Worm (Caenorhabditis elegans) whole organism, midembryonic: ENCODE results near the gene K04G11.1.

Experiments used
- cog-1 ChIP-seq: sonication (generic microtip); optimal IDR thresholded peaks from 2 replicates; lab custom pipeline; 2016; ENCODE audit warnings: missing genetic modification characterization, missing compliant biosample characterization
- flt-1 ChIP-seq: fragments of 200-800 bp; sonication (Bioruptor generic); IDR thresholded peaks from 2 replicates; pipeline ENCODE4 v1.3.6; 2022; ENCODE audit warnings: missing genetic modification characterization, missing compliant biosample characterization
- klf-2 ChIP-seq: fragments of 200-800 bp; sonication (Bioruptor generic); conservative IDR thresholded peaks from 2 replicates; pipeline ENCODE4 v1.3.6; 2022; ENCODE audit warnings: missing genetic modification reagents, missing genetic modification characterization, missing compliant biosample characterization
- med-1 ChIP-seq: sonication (generic microtip); optimal IDR thresholded peaks from 2 replicates; lab custom pipeline; 2017; ENCODE audit warnings: missing genetic modification characterization, mild to moderate bottlenecking, missing compliant biosample characterization, antibody characterized with exemption, missing genetic modification reagents; ENCODE audit not compliant: insufficient read depth
- ref-1 ChIP-seq: fragments of 200-800 bp; sonication (Bioruptor generic); conservative IDR thresholded peaks from 2 replicates; pipeline ENCODE4 v1.3.6; 2022; ENCODE audit warnings: missing genetic modification reagents, missing genetic modification characterization, missing compliant biosample characterization
- ztf-23 ChIP-seq: fragments of 200-800 bp; sonication (Bioruptor generic); IDR thresholded peaks from 2 replicates; pipeline ENCODE4 v1.3.6; 2022; ENCODE audit warnings: missing genetic modification reagents, missing genetic modification characterization, missing compliant biosample characterization

- TF ChIP-seq med-1 (no peak), klf-2 (no peak), ztf-23 (GFP tag; lab: Robert Waterston, UW) (no peak), ref-1 (no peak), cog-1 (tag; lab: Kevin White, UChicago) (no peak), flt-1 (GFP tag; lab: Robert Waterston, UW) (no peak)
Observed at ce11 chrX:14334151-14334550, 1.2 kb upstream of the K04G11.1 start.
